Worm (Caenorhabditis elegans) whole organism, L3 larva: Measurements from ENCODE around the gene arrd-15.

Source experiments
- R02D3.7 ChIP-seq: fragments of 150-350 bp; optimal IDR thresholded peaks from 2 replicates; lab custom pipeline; 2014; ENCODE audit warnings: missing biosample characterization, missing genetic modification characterization
- ZK546.5 ChIP-seq: sonication (generic microtip); optimal IDR thresholded peaks from 2 replicates; lab custom pipeline; 2017; ENCODE audit warnings: missing biosample characterization, missing genetic modification characterization
- ama-1 ChIP-seq: fragments of 150-350 bp; optimal IDR thresholded peaks from 2 replicates; lab custom pipeline; 2018
- ceh-28 ChIP-seq: fragments of 150-350 bp; optimal IDR thresholded peaks from 2 replicates; lab custom pipeline; 2014; ENCODE audit warnings: missing biosample characterization, missing genetic modification reagents, missing genetic modification characterization
- daf-12 ChIP-seq: fragments of 150-350 bp; optimal IDR thresholded peaks from 2 replicates; lab custom pipeline; 2014; ENCODE audit warnings: missing biosample characterization, missing genetic modification reagents, missing genetic modification characterization
- egl-27 ChIP-seq: sonication (generic microtip); optimal IDR thresholded peaks from 4 replicates; lab custom pipeline; 2017; ENCODE audit warnings: missing biosample characterization, missing genetic modification reagents, missing genetic modification characterization
- egl-5 ChIP-seq: fragments of 150-350 bp; optimal IDR thresholded peaks from 2 replicates; lab custom pipeline; 2017; ENCODE audit warnings: missing biosample characterization, missing genetic modification reagents, missing genetic modification characterization, inconsistent platforms
- elt-1 ChIP-seq: fragments of 150-350 bp; optimal IDR thresholded peaks from 2 replicates; lab custom pipeline; 2014; ENCODE audit warnings: missing biosample characterization, missing genetic modification characterization
- elt-2 ChIP-seq: sonication (generic microtip); optimal IDR thresholded peaks from 2 replicates; lab custom pipeline; 2016; ENCODE audit warnings: missing genetic modification reagents, mild to moderate bottlenecking, missing genetic modification characterization, missing compliant biosample characterization
- eor-1 ChIP-seq, 2 experiments: fragments of 150-350 bp; optimal IDR thresholded peaks; 2 replicates each; lab custom pipeline; 2014 to 2018; ENCODE audit warnings: missing biosample characterization in 2 of 2, missing genetic modification characterization in 2 of 2
- fkh-10 ChIP-seq: sonication (generic microtip); optimal IDR thresholded peaks from 2 replicates; lab custom pipeline; 2017; ENCODE audit warnings: missing biosample characterization, missing genetic modification reagents, missing genetic modification characterization
- hmg-11 ChIP-seq: sonication (generic microtip); optimal IDR thresholded peaks from 2 replicates; lab custom pipeline; 2016; ENCODE audit warnings: missing genetic modification characterization, missing compliant biosample characterization
- jun-1 ChIP-seq: fragments of 150-350 bp; optimal IDR thresholded peaks from 2 replicates; lab custom pipeline; 2014; ENCODE audit warnings: missing biosample characterization, missing genetic modification reagents, missing genetic modification characterization
- lin-15B ChIP-seq: fragments of 150-350 bp; optimal IDR thresholded peaks from 2 replicates; lab custom pipeline; 2014; ENCODE audit warnings: missing biosample characterization, missing genetic modification characterization
- lin-39 ChIP-seq: fragments of 150-350 bp; optimal IDR thresholded peaks from 2 replicates; lab custom pipeline; 2018; ENCODE audit warnings: missing biosample characterization, missing genetic modification reagents, missing genetic modification characterization
- mdl-1 ChIP-seq: fragments of 150-350 bp; optimal IDR thresholded peaks from 2 replicates; lab custom pipeline; 2014; ENCODE audit warnings: missing biosample characterization, missing genetic modification characterization
- mml-1 ChIP-seq: fragments of 150-350 bp; sonication (generic microtip); optimal IDR thresholded peaks from 3 replicates; lab custom pipeline; 2014; ENCODE audit warnings: missing biosample characterization, missing genetic modification characterization
- nfya-1 ChIP-seq: sonication (generic microtip); optimal IDR thresholded peaks from 2 replicates; lab custom pipeline; 2017; ENCODE audit warnings: missing genetic modification characterization, mild to moderate bottlenecking, missing compliant biosample characterization, antibody characterized with exemption, moderate library complexity; ENCODE audit not compliant: insufficient read depth
- nhr-11 ChIP-seq: fragments of 150-350 bp; optimal IDR thresholded peaks from 2 replicates; lab custom pipeline; 2014; ENCODE audit warnings: missing biosample characterization, missing genetic modification characterization
- nhr-23 ChIP-seq: fragments of 150-350 bp; optimal IDR thresholded peaks from 2 replicates; lab custom pipeline; 2014; ENCODE audit warnings: missing biosample characterization, missing genetic modification reagents, missing genetic modification characterization
- nhr-237 ChIP-seq: fragments of 150-350 bp; optimal IDR thresholded peaks from 2 replicates; lab custom pipeline; 2014; ENCODE audit warnings: missing biosample characterization, missing genetic modification characterization
- nhr-25 ChIP-seq: sonication (generic microtip); optimal IDR thresholded peaks from 2 replicates; lab custom pipeline; 2017; ENCODE audit warnings: missing biosample characterization, missing genetic modification characterization
- nhr-28 ChIP-seq: fragments of 150-350 bp; optimal IDR thresholded peaks from 2 replicates; lab custom pipeline; 2014; ENCODE audit warnings: missing biosample characterization, missing genetic modification characterization
- nhr-43 ChIP-seq: sonication (generic microtip); optimal IDR thresholded peaks from 2 replicates; lab custom pipeline; 2016; ENCODE audit warnings: mild to moderate bottlenecking, missing genetic modification characterization, missing compliant biosample characterization; ENCODE audit not compliant: poor library complexity, severe bottlenecking
- nhr-67 ChIP-seq: fragments of 150-350 bp; optimal IDR thresholded peaks from 2 replicates; lab custom pipeline; 2014; ENCODE audit warnings: missing biosample characterization, missing genetic modification characterization
- nhr-76 ChIP-seq: fragments of 150-350 bp; sonication (generic microtip); optimal IDR thresholded peaks from 5 replicates; lab custom pipeline; 2014; ENCODE audit warnings: missing biosample characterization, missing genetic modification characterization
- nhr-77 ChIP-seq: fragments of 150-350 bp; optimal IDR thresholded peaks from 2 replicates; lab custom pipeline; 2014; ENCODE audit warnings: missing biosample characterization, missing genetic modification characterization
- pha-4 ChIP-seq: fragments of 150-350 bp; optimal IDR thresholded peaks from 2 replicates; lab custom pipeline; 2014; ENCODE audit warnings: missing biosample characterization, missing genetic modification reagents, missing genetic modification characterization
- pqm-1 ChIP-seq: fragments of 150-350 bp; optimal IDR thresholded peaks from 2 replicates; lab custom pipeline; 2017; ENCODE audit warnings: missing biosample characterization, missing genetic modification characterization, inconsistent platforms
- sea-2 ChIP-seq: fragments of 150-350 bp; sonication (generic microtip); optimal IDR thresholded peaks from 4 replicates; lab custom pipeline; 2014; ENCODE audit warnings: missing biosample characterization, missing genetic modification reagents, missing genetic modification characterization
- skn-1 ChIP-seq: fragments of 150-350 bp; optimal IDR thresholded peaks from 2 replicates; lab custom pipeline; 2014; ENCODE audit warnings: missing biosample characterization, missing genetic modification characterization
- tbx-2 ChIP-seq: sonication (generic microtip); optimal IDR thresholded peaks from 2 replicates; lab custom pipeline; 2016; ENCODE audit warnings: mild to moderate bottlenecking, missing genetic modification characterization, missing compliant biosample characterization
- unc-39 ChIP-seq: sonication (generic microtip); optimal IDR thresholded peaks from 4 replicates; lab custom pipeline; 2017; ENCODE audit warnings: missing biosample characterization, missing genetic modification characterization
- unc-62 ChIP-seq: fragments of 150-350 bp; sonication (generic microtip); optimal IDR thresholded peaks from 4 replicates; lab custom pipeline; 2014; ENCODE audit warnings: missing biosample characterization, missing genetic modification reagents, missing genetic modification characterization
- zag-1 ChIP-seq: fragments of 150-350 bp; optimal IDR thresholded peaks from 2 replicates; lab custom pipeline; 2014; ENCODE audit warnings: missing biosample characterization, missing genetic modification characterization
- ztf-4 ChIP-seq: fragments of 150-350 bp; optimal IDR thresholded peaks from 2 replicates; lab custom pipeline; 2014; ENCODE audit warnings: missing biosample characterization, missing genetic modification characterization

The arrd-15 gene

DNA sequence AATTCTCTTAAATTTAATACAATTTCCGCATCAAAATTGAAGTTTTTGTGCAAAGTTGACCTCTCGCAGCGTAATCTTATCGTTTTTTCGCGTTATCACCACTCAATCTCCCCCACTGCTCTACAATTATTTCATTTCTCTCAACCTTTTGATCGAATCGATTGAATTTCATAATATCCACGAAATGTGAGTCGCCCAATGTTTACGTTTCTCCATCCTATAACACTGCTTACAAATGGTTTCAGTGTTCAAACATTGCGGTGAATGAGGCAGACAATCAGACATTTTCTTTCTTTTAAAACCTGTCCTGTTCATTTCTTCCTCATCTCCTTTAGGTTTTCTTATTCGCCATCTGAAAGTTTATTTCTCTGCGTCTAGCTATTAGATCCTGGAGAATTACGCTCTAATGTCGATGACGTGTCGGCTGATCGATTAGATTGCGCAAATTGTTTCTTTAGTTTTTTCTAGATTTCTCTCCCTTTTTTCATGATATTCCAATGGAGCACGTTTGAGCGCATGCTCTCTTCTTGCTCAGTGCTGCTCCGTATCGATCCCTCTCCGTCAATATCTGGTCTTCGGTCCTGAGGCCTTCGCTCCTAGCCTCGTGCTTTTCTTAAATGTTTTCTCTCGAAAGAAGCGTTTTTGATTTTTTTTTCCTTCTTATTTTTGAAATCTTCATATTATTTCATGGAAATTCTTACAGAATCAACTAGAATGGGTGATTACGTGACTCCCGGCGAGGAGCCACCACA, 24.7 kb upstream of the arrd-15 start, which contains the start of gene unc-32:
Gene unc-32 (plus strand): TSS at position 702 of the 752 bp plus-strand sequence.
- peak; percentile 79 for TF ChIP-seq nfya-1 (tag; lab: Kevin White, UChicago)
- no peak for TF ChIP-seq ama-1 (lab: Kevin White, UChicago)
- no peak for TF ChIP-seq tbx-2 (tag; lab: Kevin White, UChicago)
- peak; percentile 54 for TF ChIP-seq fkh-10
- TF ChIP-seq pha-4 (tag; lab: Kevin White, UChicago): peak; percentile 85
- TF ChIP-seq sea-2 (GFP tag; lab: Kevin White, UChicago): peak; percentile 44
- TF ChIP-seq nhr-67 (tag; lab: Kevin White, UChicago): no peak
- peak; percentile 49 for TF ChIP-seq ceh-28
- peak; percentile 79 for TF ChIP-seq lin-15B (tag; lab: Kevin White, UChicago)
- TF ChIP-seq lin-39: peak; percentile 80
- peak; percentile 11 for TF ChIP-seq mdl-1 (tag; lab: Kevin White, UChicago)
- TF ChIP-seq nhr-11 (tag; lab: Kevin White, UChicago): no peak
- peak; percentile 50 for TF ChIP-seq hmg-11 (tag; lab: Kevin White, UChicago)
- TF ChIP-seq nhr-76 (tag; lab: Kevin White, UChicago): no peak
- TF ChIP-seq nhr-25 (tag; lab: Kevin White, UChicago): peak; percentile 19
- peak; percentile 33 for TF ChIP-seq elt-2 (tag; lab: Kevin White, UChicago)

ce11 chrIII:8910139-8910538, 19.7 kb upstream of the arrd-15 start:
- no peak for TF ChIP-seq unc-62 (GFP tag; lab: Kevin White, UChicago)
- no peak for TF ChIP-seq tbx-2 (tag; lab: Kevin White, UChicago)
- TF ChIP-seq ztf-4 (tag; lab: Kevin White, UChicago): no peak
- TF ChIP-seq skn-1: no peak
- no peak for TF ChIP-seq mdl-1 (tag; lab: Kevin White, UChicago)
- TF ChIP-seq zag-1 (tag; lab: Kevin White, UChicago): no peak
- no peak for TF ChIP-seq egl-5 (tag; lab: Kevin White, UChicago)
- no peak for TF ChIP-seq nhr-23 (tag; lab: Kevin White, UChicago)
- TF ChIP-seq nhr-28: no peak
- no peak for TF ChIP-seq R02D3.7 (tag; lab: Kevin White, UChicago)
- no peak for TF ChIP-seq nhr-43 (tag; lab: Kevin White, UChicago)
- TF ChIP-seq nhr-237 (tag; lab: Kevin White, UChicago): no peak
- TF ChIP-seq, all 47 proteins: peak for 0

DNA sequence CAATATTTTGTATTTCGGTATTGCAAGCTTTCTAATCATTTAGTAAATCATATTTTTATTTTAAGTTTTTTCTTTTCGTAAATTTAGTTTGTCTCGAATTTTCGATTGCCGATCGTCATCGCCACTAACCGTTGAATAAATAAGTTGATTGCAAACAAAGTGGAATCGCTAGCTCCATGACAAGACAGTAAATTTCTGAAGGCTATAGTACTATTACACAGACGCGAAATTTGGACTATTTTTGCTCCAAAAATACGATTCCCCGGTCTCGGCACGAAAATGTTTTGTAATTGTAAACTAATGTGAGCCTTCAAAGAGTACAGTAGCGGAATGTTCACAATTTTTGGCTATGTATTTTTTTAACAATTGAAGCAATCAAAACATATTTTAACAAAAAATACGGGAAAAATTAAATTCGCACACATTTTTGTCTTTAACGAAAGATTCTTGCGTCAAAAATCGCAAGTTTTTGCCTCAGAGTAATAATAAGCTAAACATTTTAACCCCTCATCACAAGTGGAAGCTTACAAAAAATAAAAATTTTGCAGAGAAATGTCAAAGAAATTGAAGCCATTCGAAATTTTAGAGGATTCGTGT, 18.1 kb upstream of the arrd-15 start, which contains the start of gene tpk-1:
Gene tpk-1 (plus strand): TSS at position 547 of the 597 bp plus-strand sequence.
- no peak for TF ChIP-seq R02D3.7 (tag; lab: Kevin White, UChicago)
- peak; percentile 7 for TF ChIP-seq ama-1 (lab: Kevin White, UChicago)

- TF ChIP-seq nhr-23 (tag; lab: Kevin White, UChicago) (no peak), daf-12 (tag; lab: Kevin White, UChicago) (no peak), pqm-1 (tag; lab: Kevin White, UChicago) (no peak), egl-27 (tag; lab: Kevin White, UChicago) (no peak), nhr-28 (no peak), ama-1 (lab: Kevin White, UChicago) (no peak), nhr-76 (tag; lab: Kevin White, UChicago) (no peak), nhr-77 (tag; lab: Kevin White, UChicago) (no peak), pha-4 (tag; lab: Kevin White, UChicago) (no peak), elt-1 (no peak), zag-1 (tag; lab: Kevin White, UChicago) (no peak)
- TF ChIP-seq, all 47 proteins: peak for 0
Measured at ce11 chrIII:8913469-8913868, 16.4 kb upstream of the arrd-15 start, which contains the start of gene trxr-2. trxr-2 (plus strand) TSS chrIII:8913769.

- no peak for TF ChIP-seq sea-2 (GFP tag; lab: Kevin White, UChicago)
- TF ChIP-seq ZK546.5 (tag; lab: Kevin White, UChicago): no peak
- no peak for TF ChIP-seq unc-39 (tag; lab: Kevin White, UChicago)
- TF ChIP-seq jun-1: no peak
- no peak for TF ChIP-seq eor-1 (tag; optimal IDR thresholded peaks at IDR 0.05; lab: Kevin White, UChicago)
- TF ChIP-seq mml-1 (tag; lab: Kevin White, UChicago): no peak
- TF ChIP-seq, all 47 proteins: peak for 0
Measured at ce11 chrIII:8917879-8918381, 11.9 kb upstream of the arrd-15 start, which contains the start of gene cdc-25.3. cdc-25.3 (minus strand) TSS chrIII:8917929.
